In the genomic region with DNA sequence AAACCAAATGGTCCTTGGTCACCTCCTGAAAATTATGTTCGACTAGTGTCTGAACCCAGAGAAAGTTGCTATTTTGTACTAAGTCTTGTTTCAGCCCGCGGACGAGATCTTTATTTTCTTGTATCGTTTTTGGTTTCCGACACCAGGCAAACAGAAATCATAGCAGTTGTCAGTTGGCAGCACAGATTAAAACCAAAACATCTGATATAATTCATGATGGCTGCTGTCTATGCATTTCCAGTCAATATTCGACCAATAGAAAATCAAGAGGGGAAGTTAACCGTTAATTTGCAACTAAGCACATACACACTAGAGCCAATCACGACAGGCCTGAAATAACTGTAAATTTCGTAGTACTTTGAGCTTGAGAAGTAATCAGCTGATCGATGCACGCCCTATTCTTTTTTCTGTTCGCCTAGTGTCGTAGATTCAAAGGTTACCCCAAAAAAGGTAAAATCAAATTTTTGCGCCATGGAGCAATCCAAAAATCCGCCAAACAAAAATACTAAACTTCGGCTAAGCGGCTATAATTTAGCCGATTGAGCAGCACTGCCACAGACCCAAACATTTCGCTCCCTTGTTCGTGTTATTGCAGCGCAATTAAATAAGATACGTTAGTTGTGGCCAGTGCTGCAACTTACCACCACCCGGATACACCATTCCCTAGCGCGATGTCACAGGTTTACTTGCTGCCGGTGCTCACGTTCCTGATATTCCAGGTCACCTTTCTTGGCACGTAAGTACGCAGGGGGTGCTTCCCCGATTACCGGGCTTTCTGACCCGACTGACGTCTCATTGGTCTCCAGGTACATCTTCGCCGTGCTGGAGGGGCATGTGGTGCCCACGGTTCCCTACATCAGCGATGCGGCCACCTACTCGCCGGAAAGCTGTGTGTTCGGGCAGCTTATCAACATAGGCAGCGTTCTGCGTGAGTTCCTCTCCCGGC, we compare ENCODE assay signal across 3 fruit fly cellular contexts.
A peak's percentile ranks its signal among the peaks of the same experiment; 100 is the strongest.
TF ChIP-seq lines count a peak whose summit lies in the region.

A gene (plus strand): TSS at position 555 of the 946 bp plus-strand sequence.

- no peak for TF ChIP-seq CTCF in whole organism, embryonic (GFP tag; optimal IDR thresholded peaks at IDR 0.05; lab: Kevin White, UChicago)

TF ChIP-seq in whole organism, adult, 20 proteins besides CTCF, POLR2A, EP300 and RAD21:
- TF ChIP-seq Clk (GFP tag; optimal IDR thresholded peaks at IDR 0.05; lab: Kevin White, UChicago) (no peak), CG5204 (GFP tag; optimal IDR thresholded peaks at IDR 0.05; lab: Kevin White, UChicago) (no peak), ovo (GFP tag; optimal IDR thresholded peaks at IDR 0.05; lab: Kevin White, UChicago) (peak; percentile 56), Hr96 (GFP tag; optimal IDR thresholded peaks at IDR 0.05; lab: Kevin White, UChicago) (no peak), cnc (optimal IDR thresholded peaks at IDR 0.05; lab: Kevin White, UChicago) (no peak), kay (GFP tag; lab: Kevin White, UChicago; ENCODE audit: borderline replicate concordance) (no peak), CG33017 (tag; optimal IDR thresholded peaks at IDR 0.05; lab: Kevin White, UChicago) (no peak), CG12768 (GFP tag; optimal IDR thresholded peaks at IDR 0.05; lab: Kevin White, UChicago) (no peak), toe (GFP tag; optimal IDR thresholded peaks at IDR 0.05; lab: Kevin White, UChicago) (no peak), CG1620 (GFP tag; optimal IDR thresholded peaks at IDR 0.05; lab: Kevin White, UChicago) (no peak), cic (GFP tag; optimal IDR thresholded peaks at IDR 0.05; lab: Kevin White, UChicago) (no peak), bab1 (GFP tag; optimal IDR thresholded peaks at IDR 0.05; lab: Kevin White, UChicago) (no peak), CG14711 (tag; optimal IDR thresholded peaks at IDR 0.05; lab: Kevin White, UChicago) (no peak), CG11617 (GFP tag; optimal IDR thresholded peaks at IDR 0.05; lab: Kevin White, UChicago) (no peak), Crg-1 (GFP tag; optimal IDR thresholded peaks at IDR 0.05; lab: Kevin White, UChicago) (no peak), pad (GFP tag; optimal IDR thresholded peaks at IDR 0.05; lab: Kevin White, UChicago) (peak; percentile 99), tj (GFP tag; optimal IDR thresholded peaks at IDR 0.05; lab: Kevin White, UChicago) (no peak), Mnt (GFP tag; optimal IDR thresholded peaks at IDR 0.05; lab: Kevin White, UChicago) (peak; percentile 10)

TF ChIP-seq in whole organism, embryonic, 481 proteins besides CTCF, POLR2A, EP300 and RAD21:
- TF ChIP-seq Nf-YB (GFP tag; optimal IDR thresholded peaks at IDR 0.05; lab: Kevin White, UChicago) (peak; percentile 72), CG8281 (tag; optimal IDR thresholded peaks at IDR 0.05; lab: Kevin White, UChicago) (no peak), CG34376 (GFP tag; optimal IDR thresholded peaks at IDR 0.05; lab: Kevin White, UChicago) (peak; percentile 15), MBD-R2 (GFP tag; IDR thresholded peaks at IDR 0.05; lab: Robert Waterston, UW) (0 out of 2 replicates have a peak, but pooled peaks have one; percentile 24), Nf-YC (tag; optimal IDR thresholded peaks at IDR 0.05; lab: Kevin White, UChicago) (peak; percentile 87), pros (GFP tag; optimal IDR thresholded peaks at IDR 0.05; lab: Kevin White, UChicago) (no peak), CG15514 (GFP tag; optimal IDR thresholded peaks at IDR 0.05; lab: Kevin White, UChicago) (peak; percentile 7), pzg (GFP tag; optimal IDR thresholded peaks at IDR 0.05; lab: Kevin White, UChicago) (peak; percentile 34), Dp (GFP tag; optimal IDR thresholded peaks at IDR 0.05; lab: Kevin White, UChicago) (peak; percentile 74), pho (GFP tag; optimal IDR thresholded peaks at IDR 0.05; lab: Kevin White, UChicago) (no peak), wek (GFP tag; optimal IDR thresholded peaks at IDR 0.05; lab: Kevin White, UChicago) (peak; percentile 46), CG10543 (GFP tag; optimal IDR thresholded peaks at IDR 0.05; lab: Kevin White, UChicago) (no peak), fd64A (GFP tag; optimal IDR thresholded peaks at IDR 0.05; lab: Kevin White, UChicago) (no peak), CG14014 (GFP tag; IDR thresholded peaks at IDR 0.05; lab: Robert Waterston, UW) (no peak), Mes4 (GFP tag; optimal IDR thresholded peaks at IDR 0.05; lab: Kevin White, UChicago) (no peak), crol (GFP tag; IDR thresholded peaks at IDR 0.05; lab: Robert Waterston, UW) (0 out of 2 replicates have a peak, but pooled peaks have one; percentile 19), E2f2 (GFP tag; IDR thresholded peaks at IDR 0.05; lab: Robert Waterston, UW) (peak; percentile 83), MESR4 (GFP tag; optimal IDR thresholded peaks at IDR 0.05; lab: Kevin White, UChicago) (peak; percentile 51), sug (tag; optimal IDR thresholded peaks at IDR 0.05; lab: Kevin White, UChicago) (peak; percentile 11), CG4328 (GFP tag; optimal IDR thresholded peaks at IDR 0.05; lab: Kevin White, UChicago) (no peak), row (GFP tag; IDR thresholded peaks at IDR 0.05; lab: Robert Waterston, UW) (peak; percentile 20; the same call in 1 of the 3 replicates), dysf (GFP tag; IDR thresholded peaks at IDR 0.05; lab: Robert Waterston, UW) (no peak), gfzf (GFP tag; optimal IDR thresholded peaks at IDR 0.05; lab: Kevin White, UChicago) (peak; percentile 40), bab2 (GFP tag; optimal IDR thresholded peaks at IDR 0.05; lab: Kevin White, UChicago) (no peak), kay (GFP tag; optimal IDR thresholded peaks at IDR 0.05; lab: Kevin White, UChicago) (peak; percentile 49), Hr78 (GFP tag; optimal IDR thresholded peaks at IDR 0.05; lab: Kevin White, UChicago) (no peak), Sry-β (GFP tag; optimal IDR thresholded peaks at IDR 0.05; lab: Kevin White, UChicago) (peak; percentile 90), Med (GFP tag; lab: Kevin White, UChicago) (peak; percentile 17), CG9797 (GFP tag; optimal IDR thresholded peaks at IDR 0.05; lab: Kevin White, UChicago) (peak; percentile 45), Atf6 (GFP tag; IDR thresholded peaks at IDR 0.05; lab: Robert Waterston, UW) (no peak)
TF ChIP-seq in whole organism, embryonic: peak in this region for 18.

TF ChIP-seq in whole organism, wandering third instar larva, 38 proteins besides CTCF, POLR2A, EP300 and RAD21:
- TF ChIP-seq Myc (optimal IDR thresholded peaks at IDR 0.05; lab: Kevin White, UChicago), result peak; percentile 83
- TF ChIP-seq foxo (GFP tag; optimal IDR thresholded peaks at IDR 0.05; lab: Kevin White, UChicago), result no peak
- no peak for TF ChIP-seq Rel (GFP tag; optimal IDR thresholded peaks at IDR 0.05; lab: Kevin White, UChicago)
- TF ChIP-seq Rel (tag; optimal IDR thresholded peaks at IDR 0.05; lab: Kevin White, UChicago), result peak; percentile 98
- TF ChIP-seq Jra (GFP tag; optimal IDR thresholded peaks at IDR 0.05; lab: Kevin White, UChicago), result peak; percentile 48
